Worm (Caenorhabditis elegans) whole organism, young adult: ENCODE data around the gene F43D2.7.
A peak's percentile ranks its signal among the peaks of the same experiment; 100 is the strongest.

Experiments used
- B0261.1 ChIP-seq: sonication (generic microtip); optimal IDR thresholded peaks from 2 replicates; lab custom pipeline; 2016; ENCODE audit warnings: mild to moderate bottlenecking, missing genetic modification characterization, moderate library complexity, missing compliant biosample characterization
- C06A6.2 ChIP-seq: fragments of 200-800 bp; sonication (Bioruptor generic); conservative IDR thresholded peaks from 2 replicates; pipeline ENCODE4 v1.3.6; 2022; ENCODE audit warnings: missing genetic modification characterization, missing compliant biosample characterization
- D2030.7 ChIP-seq: fragments of 200-800 bp; sonication (Bioruptor generic); IDR thresholded peaks from 2 replicates; pipeline ENCODE4 v1.3.6; 2022; ENCODE audit warnings: missing genetic modification reagents, missing genetic modification characterization, missing compliant biosample characterization
- F23B12.7 ChIP-seq: sonication (generic microtip); optimal IDR thresholded peaks from 2 replicates; lab custom pipeline; 2017; ENCODE audit warnings: missing genetic modification characterization, mild to moderate bottlenecking, missing compliant biosample characterization, antibody characterized with exemption, moderate library complexity; ENCODE audit not compliant: insufficient read depth
- F33H1.4 ChIP-seq: fragments of 200-800 bp; sonication (Bioruptor generic); IDR thresholded peaks from 2 replicates; pipeline ENCODE4 v1.3.6; 2022; ENCODE audit warnings: missing genetic modification reagents, missing genetic modification characterization, missing compliant biosample characterization
- F37B4.10 ChIP-seq: fragments of 200-800 bp; sonication (Bioruptor generic); IDR thresholded peaks from 2 replicates; pipeline ENCODE4 v1.3.6; 2022; ENCODE audit warnings: missing genetic modification characterization, missing compliant biosample characterization
- F49E8.2 ChIP-seq: sonication (generic microtip); optimal IDR thresholded peaks from 3 replicates; lab custom pipeline; 2017; ENCODE audit warnings: missing genetic modification characterization, mild to moderate bottlenecking, missing compliant biosample characterization, antibody characterized with exemption, moderate library complexity; ENCODE audit not compliant: insufficient read depth
- F52B5.7 ChIP-seq: sonication (generic microtip); optimal IDR thresholded peaks from 2 replicates; lab custom pipeline; 2016; ENCODE audit warnings: mild to moderate bottlenecking, missing genetic modification characterization, missing compliant biosample characterization
- F55B11.4 ChIP-seq: sonication (generic microtip); optimal IDR thresholded peaks from 2 replicates; lab custom pipeline; 2016; ENCODE audit warnings: missing compliant biosample characterization, missing genetic modification characterization, borderline replicate concordance; ENCODE audit not compliant: insufficient read depth
- F57A8.1 ChIP-seq: fragments of 200-800 bp; sonication (Bioruptor generic); optimal IDR thresholded peaks from 2 replicates; lab custom pipeline; 2018; ENCODE audit warnings: mild to moderate bottlenecking, missing genetic modification characterization, moderate library complexity, missing compliant biosample characterization
- K11D2.4 ChIP-seq: fragments of 200-800 bp; sonication (Bioruptor generic); IDR thresholded peaks from 2 replicates; pipeline ENCODE4 v1.3.6; 2022; ENCODE audit warnings: missing genetic modification reagents, missing genetic modification characterization, missing compliant biosample characterization
- Y53G8AR.9 ChIP-seq: fragments of 200-800 bp; sonication (Bioruptor generic); conservative IDR thresholded peaks from 2 replicates; pipeline ENCODE4 v1.3.6; 2022; ENCODE audit warnings: missing genetic modification reagents, missing genetic modification characterization, missing compliant biosample characterization
- Y56A3A.18 ChIP-seq: fragments of 200-800 bp; sonication (Bioruptor generic); IDR thresholded peaks from 2 replicates; pipeline ENCODE4 v1.3.6; 2022; ENCODE audit warnings: missing genetic modification reagents, missing genetic modification characterization, missing compliant biosample characterization
- Y67H2A.10 ChIP-seq: fragments of 200-800 bp; sonication (Bioruptor generic); conservative IDR thresholded peaks from 2 replicates; pipeline ENCODE4 v1.3.6; 2022; ENCODE audit warnings: missing genetic modification reagents, missing genetic modification characterization, missing compliant biosample characterization
- Y95B8A.8 ChIP-seq: fragments of 200-800 bp; sonication (Bioruptor generic); IDR thresholded peaks from 2 replicates; pipeline ENCODE4 v1.3.6; 2022; ENCODE audit warnings: missing genetic modification reagents, missing genetic modification characterization, missing compliant biosample characterization
- ZK185.1 ChIP-seq: sonication (generic microtip); optimal IDR thresholded peaks from 2 replicates; lab custom pipeline; 2016; ENCODE audit warnings: mild to moderate bottlenecking, missing genetic modification characterization, missing compliant biosample characterization; ENCODE audit not compliant: poor library complexity, severe bottlenecking
- atf-7 ChIP-seq: sonication (generic microtip); optimal IDR thresholded peaks from 2 replicates; lab custom pipeline; 2017; ENCODE audit warnings: mild to moderate bottlenecking, missing genetic modification characterization, missing compliant biosample characterization
- bed-2 ChIP-seq: fragments of 200-800 bp; sonication (Bioruptor generic); IDR thresholded peaks from 2 replicates; pipeline ENCODE4 v1.3.6; 2022; ENCODE audit warnings: missing genetic modification reagents, missing genetic modification characterization, missing compliant biosample characterization
- ceh-100 ChIP-seq: fragments of 200-800 bp; sonication (Bioruptor generic); IDR thresholded peaks from 2 replicates; pipeline ENCODE4 v1.3.6; 2022; ENCODE audit warnings: missing genetic modification reagents, missing genetic modification characterization, missing compliant biosample characterization
- ceh-79 ChIP-seq: sonication (generic microtip); optimal IDR thresholded peaks from 2 replicates; lab custom pipeline; 2017; ENCODE audit warnings: mild to moderate bottlenecking, missing genetic modification characterization, missing compliant biosample characterization
- chd-7 ChIP-seq: sonication (generic microtip); optimal IDR thresholded peaks from 2 replicates; lab custom pipeline; 2016; ENCODE audit warnings: mild to moderate bottlenecking, missing genetic modification characterization, moderate library complexity, missing compliant biosample characterization
- dpff-1 ChIP-seq: sonication (generic microtip); optimal IDR thresholded peaks from 2 replicates; lab custom pipeline; 2017; ENCODE audit warnings: mild to moderate bottlenecking, missing genetic modification characterization, missing compliant biosample characterization
- dpl-1 ChIP-seq: fragments of 150-350 bp; optimal IDR thresholded peaks from 2 replicates; lab custom pipeline; 2014; ENCODE audit warnings: missing biosample characterization, missing genetic modification reagents, missing genetic modification characterization
- efl-1 ChIP-seq: fragments of 150-350 bp; optimal IDR thresholded peaks from 2 replicates; lab custom pipeline; 2014; ENCODE audit warnings: missing biosample characterization, missing genetic modification reagents, missing genetic modification characterization
- ekl-4 ChIP-seq: fragments of 200-800 bp; sonication (Bioruptor generic); IDR thresholded peaks from 2 replicates; pipeline ENCODE4 v1.3.6; 2022; ENCODE audit warnings: missing genetic modification reagents, missing genetic modification characterization, missing compliant biosample characterization
- gei-17 ChIP-seq: fragments of 200-800 bp; sonication (Bioruptor generic); optimal IDR thresholded peaks from 2 replicates; lab custom pipeline; 2018; ENCODE audit warnings: mild to moderate bottlenecking, missing genetic modification characterization, missing compliant biosample characterization
- him-1 ChIP-seq: sonication (generic microtip); optimal IDR thresholded peaks from 2 replicates; lab custom pipeline; 2016; ENCODE audit warnings: missing genotype, missing genetic modification reagents, missing genetic modification characterization, missing compliant biosample characterization
- hrde-1 ChIP-seq: sonication (generic microtip); optimal IDR thresholded peaks from 2 replicates; lab custom pipeline; 2016; ENCODE audit warnings: missing genetic modification characterization, mild to moderate bottlenecking, missing compliant biosample characterization, moderate library complexity, missing genotype, missing genetic modification reagents, borderline replicate concordance
- let-526 ChIP-seq: fragments of 200-800 bp; sonication (Bioruptor generic); IDR thresholded peaks from 2 replicates; pipeline ENCODE4 v1.3.6; 2022; ENCODE audit warnings: missing genetic modification reagents, missing genetic modification characterization, missing compliant biosample characterization
- lin-26 ChIP-seq: fragments of 200-800 bp; sonication (Bioruptor generic); IDR thresholded peaks from 2 replicates; pipeline ENCODE4 v1.3.6; 2022; ENCODE audit warnings: missing genetic modification reagents, missing genetic modification characterization, missing compliant biosample characterization
- lin-35 ChIP-seq, 3 experiments: fragments of 150-350 bp in 2 of 3; sonication (generic microtip) in 1 of 3; optimal IDR thresholded peaks; 2 replicates each; lab custom pipeline; 2014 to 2018; ENCODE audit warnings: missing biosample characterization in 3 of 3, missing genetic modification characterization in 3 of 3, missing genetic modification reagents in 3 of 3
- lin-54 ChIP-seq: fragments of 200-800 bp; sonication (Bioruptor generic); optimal IDR thresholded peaks from 2 replicates; lab custom pipeline; 2018; ENCODE audit warnings: mild to moderate bottlenecking, missing genetic modification characterization, missing compliant biosample characterization
- madf-10 ChIP-seq: sonication (generic microtip); optimal IDR thresholded peaks from 2 replicates; lab custom pipeline; 2016; ENCODE audit warnings: mild to moderate bottlenecking, missing genetic modification characterization, missing compliant biosample characterization
- mcd-1 ChIP-seq: fragments of 200-800 bp; sonication (Bioruptor generic); IDR thresholded peaks from 2 replicates; pipeline ENCODE4 v1.3.6; 2022; ENCODE audit warnings: missing genetic modification reagents, missing genetic modification characterization, missing compliant biosample characterization
- mes-4 ChIP-seq: sonication (generic microtip); optimal IDR thresholded peaks from 2 replicates; lab custom pipeline; 2016; ENCODE audit warnings: missing genotype, missing genetic modification characterization, missing compliant biosample characterization
- nhr-27 ChIP-seq: fragments of 200-800 bp; sonication (Bioruptor generic); optimal IDR thresholded peaks from 2 replicates; lab custom pipeline; 2018; ENCODE audit warnings: mild to moderate bottlenecking, missing genetic modification characterization, moderate library complexity, missing compliant biosample characterization
- nhr-90 ChIP-seq: sonication (generic microtip); optimal IDR thresholded peaks from 2 replicates; lab custom pipeline; 2016; ENCODE audit warnings: missing genotype, mild to moderate bottlenecking, missing genetic modification characterization, missing compliant biosample characterization
- rcor-1 ChIP-seq: fragments of 200-800 bp; sonication (Bioruptor generic); IDR thresholded peaks from 2 replicates; pipeline ENCODE4 v1.3.6; 2022; ENCODE audit warnings: missing genetic modification reagents, missing genetic modification characterization, missing compliant biosample characterization
- sea-2 ChIP-seq: fragments of 200-800 bp; sonication (Bioruptor generic); IDR thresholded peaks from 2 replicates; pipeline ENCODE4 v1.3.6; 2022; ENCODE audit warnings: missing genetic modification characterization, missing compliant biosample characterization
- snpc-3.4 ChIP-seq: sonication (generic microtip); optimal IDR thresholded peaks from 2 replicates; lab custom pipeline; 2017; ENCODE audit warnings: missing genetic modification characterization, mild to moderate bottlenecking, missing compliant biosample characterization, antibody characterized with exemption, moderate library complexity, missing genotype, missing genetic modification reagents
- sptf-2 ChIP-seq: fragments of 200-800 bp; sonication (Bioruptor generic); optimal IDR thresholded peaks from 2 replicates; lab custom pipeline; 2018; ENCODE audit warnings: mild to moderate bottlenecking, missing genetic modification characterization, missing compliant biosample characterization
- tbp1 ChIP-seq: fragments of 200-800 bp; sonication (Bioruptor generic); optimal IDR thresholded peaks from 2 replicates; lab custom pipeline; 2018; ENCODE audit warnings: mild to moderate bottlenecking, missing genetic modification characterization, missing compliant biosample characterization
- unc-62 ChIP-seq: fragments of 150-350 bp; optimal IDR thresholded peaks from 2 replicates; lab custom pipeline; 2014; ENCODE audit warnings: missing biosample characterization, missing genetic modification reagents, missing genetic modification characterization
- ztf-18 ChIP-seq: sonication (generic microtip); optimal IDR thresholded peaks from 2 replicates; lab custom pipeline; 2016; ENCODE audit warnings: missing genotype, mild to moderate bottlenecking, missing genetic modification characterization, missing compliant biosample characterization
- ztf-25 ChIP-seq: fragments of 200-800 bp; sonication (Bioruptor generic); IDR thresholded peaks from 2 replicates; pipeline ENCODE4 v1.3.6; 2022; ENCODE audit warnings: missing genetic modification reagents, missing genetic modification characterization, missing compliant biosample characterization
- ztf-26 ChIP-seq: sonication (generic microtip); optimal IDR thresholded peaks from 2 replicates; lab custom pipeline; 2017; ENCODE audit warnings: missing genetic modification characterization, missing compliant biosample characterization
- ztf-28 ChIP-seq: fragments of 200-800 bp; sonication (Bioruptor generic); IDR thresholded peaks from 2 replicates; pipeline ENCODE4 v1.3.6; 2022; ENCODE audit warnings: missing genetic modification reagents, missing genetic modification characterization, missing compliant biosample characterization

Gene F43D2.7

ce11 chrV:14686231-14687105 lies 46.5 kb upstream of the F43D2.7 start (continued):
- no peak; the same call in 1 of the 2 replicates for TF ChIP-seq F33H1.4 (GFP tag; lab: Robert Waterston, UW)
- TF ChIP-seq nhr-90 (tag; lab: Kevin White, UChicago), result no peak
- no peak for TF ChIP-seq let-526 (GFP tag; lab: Robert Waterston, UW)
- TF ChIP-seq nhr-27 (tag; lab: Kevin White, UChicago), result no peak
- peak; percentile 21 for TF ChIP-seq sptf-2 (GFP tag; lab: Kevin White, UChicago)
- TF ChIP-seq mcd-1 (GFP tag; lab: Robert Waterston, UW), result peak; percentile 31; the same call in 1 of the 2 replicates
- TF ChIP-seq snpc-3.4 (tag; lab: Kevin White, UChicago), result no peak
- TF ChIP-seq Y53G8AR.9, result 0 out of 2 replicates have a peak, but pooled peaks have one; percentile 28
- TF ChIP-seq gei-17 (GFP tag; lab: Kevin White, UChicago), result no peak
- no peak for TF ChIP-seq hrde-1
- peak; percentile 54 for TF ChIP-seq lin-26
- TF ChIP-seq ceh-79 (tag; lab: Kevin White, UChicago), result no peak
- TF ChIP-seq tbp1 (GFP tag; lab: Kevin White, UChicago), result no peak
- no peak for TF ChIP-seq B0261.1 (tag; lab: Kevin White, UChicago)
- TF ChIP-seq F37B4.10 (GFP tag; lab: Robert Waterston, UW), result 0 out of 2 replicates have a peak, but pooled peaks have one; percentile 9
- TF ChIP-seq lin-54, result no peak
- no peak for TF ChIP-seq ztf-26 (tag; lab: Kevin White, UChicago)
- no peak for TF ChIP-seq Y56A3A.18
- no peak for TF ChIP-seq ceh-100 (GFP tag; lab: Robert Waterston, UW)
- TF ChIP-seq ztf-25 (GFP tag; lab: Robert Waterston, UW), result no peak; the same call in 1 of the 2 replicates
- TF ChIP-seq efl-1 (GFP tag; lab: Kevin White, UChicago), result no peak
- TF ChIP-seq F55B11.4 (tag; lab: Kevin White, UChicago), result no peak
- no peak for TF ChIP-seq dpff-1 (tag; lab: Kevin White, UChicago)
- TF ChIP-seq madf-10 (tag; lab: Kevin White, UChicago), result no peak
- no peak for TF ChIP-seq unc-62
- TF ChIP-seq ekl-4 (GFP tag; lab: Robert Waterston, UW), result no peak; the same call in 1 of the 2 replicates
- peak; percentile 5 for TF ChIP-seq dpl-1 (GFP tag; lab: Kevin White, UChicago)
- TF ChIP-seq ZK185.1, result no peak
- TF ChIP-seq D2030.7 (GFP tag; lab: Robert Waterston, UW), result no peak
- TF ChIP-seq F49E8.2, result no peak
- TF ChIP-seq bed-2, result no peak
- TF ChIP-seq rcor-1 (GFP tag; lab: Robert Waterston, UW), result peak; percentile 10; the same call in 1 of the 2 replicates
- TF ChIP-seq chd-7 (tag; lab: Kevin White, UChicago), result no peak
- TF ChIP-seq F57A8.1, result peak; percentile 70
- TF ChIP-seq mes-4 (tag; lab: Kevin White, UChicago), result no peak
- no peak; the same call in 1 of the 2 replicates for TF ChIP-seq Y95B8A.8 (GFP tag; lab: Robert Waterston, UW)
- no peak for TF ChIP-seq ztf-18 (tag; lab: Kevin White, UChicago)
- TF ChIP-seq sea-2 (GFP tag; lab: Robert Waterston, UW), result no peak
- TF ChIP-seq Y67H2A.10, result no peak
- TF ChIP-seq him-1 (tag; lab: Kevin White, UChicago), result no peak
- TF ChIP-seq atf-7 (tag; lab: Kevin White, UChicago), result no peak
- no peak for TF ChIP-seq F52B5.7
- TF ChIP-seq ztf-28, result no peak
- TF ChIP-seq K11D2.4, result no peak
- no peak for TF ChIP-seq lin-35 (GFP tag; optimal IDR thresholded peaks at IDR 0.05; lab: Kevin White, UChicago)
- TF ChIP-seq F23B12.7 (tag; lab: Kevin White, UChicago), result no peak
- TF ChIP-seq C06A6.2 (GFP tag; lab: Robert Waterston, UW), result no peak
